Worm (Caenorhabditis elegans) whole organism, L4 larva: Measurements from ENCODE around the gene pcn-1.

Experiments used
- F49E8.2 ChIP-seq: sonication (generic microtip); optimal IDR thresholded peaks from 2 replicates; lab custom pipeline; 2016; ENCODE audit warnings: missing compliant biosample characterization, mild to moderate bottlenecking, missing genetic modification characterization, borderline replicate concordance
- ceh-28 ChIP-seq: fragments of 150-350 bp; optimal IDR thresholded peaks from 2 replicates; lab custom pipeline; 2014; ENCODE audit warnings: missing biosample characterization, missing genetic modification reagents, missing genetic modification characterization
- egl-27 ChIP-seq: sonication (generic microtip); optimal IDR thresholded peaks from 3 replicates; lab custom pipeline; 2017; ENCODE audit warnings: missing biosample characterization, missing genetic modification reagents, missing genetic modification characterization
- fkh-10 ChIP-seq: fragments of 150-350 bp; optimal IDR thresholded peaks from 2 replicates; lab custom pipeline; 2014; ENCODE audit warnings: missing biosample characterization, missing genetic modification reagents, missing genetic modification characterization
- lin-39 ChIP-seq: fragments of 150-350 bp; optimal IDR thresholded peaks from 2 replicates; lab custom pipeline; 2014; ENCODE audit warnings: missing biosample characterization, missing genetic modification reagents, missing genetic modification characterization
- lir-3 ChIP-seq: sonication (generic microtip); optimal IDR thresholded peaks from 2 replicates; lab custom pipeline; 2016; ENCODE audit warnings: mild to moderate bottlenecking, missing genetic modification characterization, missing compliant biosample characterization
- nhr-11 ChIP-seq: fragments of 150-350 bp; optimal IDR thresholded peaks from 2 replicates; lab custom pipeline; 2014; ENCODE audit warnings: missing biosample characterization, missing genetic modification characterization
- nhr-25 ChIP-seq: sonication (generic microtip); optimal IDR thresholded peaks from 2 replicates; lab custom pipeline; 2017; ENCODE audit warnings: missing genetic modification characterization, mild to moderate bottlenecking, missing compliant biosample characterization, antibody characterized with exemption, moderate library complexity, borderline replicate concordance; ENCODE audit not compliant: insufficient read depth
- pqm-1 ChIP-seq: sonication (generic microtip); optimal IDR thresholded peaks from 2 replicates; lab custom pipeline; 2017; ENCODE audit warnings: missing biosample characterization, missing genetic modification characterization
- unc-62 ChIP-seq, 3 experiments: fragments of 150-350 bp in 1 of 3; sonication (generic microtip); optimal IDR thresholded peaks in 2 of 3; peaks in 1 of 3; 1 replicate in 1 of 3; 2 replicates in 2 of 3; lab custom pipeline; 2014 to 2017; ENCODE audit warnings: missing biosample characterization in 3 of 3, missing genetic modification characterization in 3 of 3, missing genetic modification reagents in 3 of 3, missing genotype in 1 of 3

DNA sequence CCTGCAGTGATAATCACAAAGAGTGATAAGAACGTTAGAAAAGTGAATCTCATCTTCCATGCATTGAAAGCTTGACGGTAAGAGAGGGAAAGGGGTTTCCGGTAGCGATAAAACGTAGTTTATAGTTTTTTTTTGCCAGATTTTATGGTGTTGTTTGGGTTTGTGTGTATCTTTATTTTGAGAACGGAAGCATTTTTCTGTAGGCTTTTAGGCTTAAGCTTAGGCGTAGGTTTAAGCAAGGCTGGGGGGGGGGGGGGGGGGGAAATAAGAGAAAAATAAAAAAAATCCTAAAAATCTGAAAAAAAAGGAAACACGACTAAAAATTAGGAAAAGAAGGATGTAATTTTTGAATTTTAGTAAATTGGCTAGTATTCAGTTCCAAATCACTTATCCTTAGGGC is 29.7 kb upstream of the pcn-1 start, which contains the start of gene C35B1.8:
- no peak for TF ChIP-seq nhr-11 (tag; lab: Kevin White, UChicago)
- no peak for TF ChIP-seq unc-62 (GFP tag; optimal IDR thresholded peaks at IDR 0.05 in 1 of 2; lab: Kevin White, UChicago)
- no peak for TF ChIP-seq unc-62 (tag; optimal IDR thresholded peaks at IDR 0.05; lab: Kevin White, UChicago)
- TF ChIP-seq fkh-10 (GFP tag; lab: Kevin White, UChicago), result no peak
- no peak for TF ChIP-seq lir-3 (tag; lab: Kevin White, UChicago)
- no peak for TF ChIP-seq pqm-1 (tag; lab: Kevin White, UChicago)
- no peak for TF ChIP-seq F49E8.2 (tag; lab: Kevin White, UChicago)
- TF ChIP-seq lin-39, result no peak
- no peak for TF ChIP-seq nhr-25 (tag; lab: Kevin White, UChicago)
- TF ChIP-seq ceh-28 (tag; lab: Kevin White, UChicago), result no peak
- no peak for TF ChIP-seq egl-27
